Fruit fly (Drosophila melanogaster) whole organism, prepupa: ENCODE measurements around the gene shop.

Experiments
- Blimp-1 ChIP-seq: fragments of 200-800 bp; sonication (Bioruptor generic); optimal IDR thresholded peaks from 3 replicates; lab custom pipeline; 2017; ENCODE audit warnings: missing biosample characterization, missing genetic modification characterization, mild to moderate bottlenecking, moderate library complexity, missing genetic modification reagents
- CG3032 ChIP-seq: fragments of 200-800 bp; optimal IDR thresholded peaks from 2 replicates; lab custom pipeline; 2019; ENCODE audit warnings: missing biosample characterization, mild to moderate bottlenecking, missing genetic modification characterization, moderate library complexity
- CG6854 ChIP-seq: fragments of 200-800 bp; sonication (Bioruptor generic); optimal IDR thresholded peaks from 2 replicates; lab custom pipeline; 2017; ENCODE audit warnings: missing biosample characterization, mild to moderate bottlenecking, missing genetic modification characterization
- CG8319 ChIP-seq: fragments of 200-800 bp; sonication (Bioruptor generic); optimal IDR thresholded peaks from 3 replicates; lab custom pipeline; 2016; ENCODE audit warnings: missing biosample characterization, missing genetic modification characterization
- CG9139 ChIP-seq: fragments of 200-800 bp; sonication (Bioruptor generic); optimal IDR thresholded peaks from 3 replicates; lab custom pipeline; 2017; ENCODE audit warnings: missing biosample characterization, mild to moderate bottlenecking, missing genetic modification characterization
- Eip75B ChIP-seq: fragments of 200-800 bp; sonication (Bioruptor generic); optimal IDR thresholded peaks from 3 replicates; lab custom pipeline; 2016; ENCODE audit warnings: missing biosample characterization, missing genetic modification characterization
- Gug ChIP-seq: fragments of 200-800 bp; sonication (Bioruptor generic); IDR thresholded peaks from 2 replicates; pipeline ENCODE4 v1.3.6; 2022; ENCODE audit warnings: missing biosample characterization, missing genetic modification characterization
- Hr4 ChIP-seq: fragments of 200-800 bp; sonication (Bioruptor generic); optimal IDR thresholded peaks from 3 replicates; lab custom pipeline; 2016; ENCODE audit warnings: missing biosample characterization, missing genetic modification characterization
- Sox15 ChIP-seq: fragments of 200-800 bp; sonication (Bioruptor generic); optimal IDR thresholded peaks from 3 replicates; lab custom pipeline; 2016; ENCODE audit warnings: missing biosample characterization, missing genetic modification characterization
- acj6 ChIP-seq: fragments of 200-800 bp; sonication (Bioruptor generic); optimal IDR thresholded peaks from 3 replicates; lab custom pipeline; 2016; ENCODE audit warnings: missing biosample characterization, missing genetic modification characterization
- fd85E ChIP-seq: fragments of 200-800 bp; sonication (Bioruptor generic); optimal IDR thresholded peaks from 3 replicates; lab custom pipeline; 2016; ENCODE audit warnings: missing biosample characterization, missing genetic modification characterization
- spab ChIP-seq: fragments of 200-800 bp; sonication (Bioruptor generic); optimal IDR thresholded peaks from 2 replicates; lab custom pipeline; 2017; ENCODE audit warnings: missing biosample characterization, mild to moderate bottlenecking, missing genetic modification characterization, missing genetic modification reagents
- svp ChIP-seq: fragments of 200-800 bp; sonication (Bioruptor generic); peaks from one replicate; lab custom pipeline; 2016; ENCODE audit warnings: missing biosample characterization, missing genetic modification characterization
- vri ChIP-seq: fragments of 200-800 bp; sonication (Bioruptor generic); optimal IDR thresholded peaks from 3 replicates; lab custom pipeline; 2016; ENCODE audit warnings: missing biosample characterization, mild to moderate bottlenecking, missing genetic modification characterization

- TF ChIP-seq Eip75B (GFP tag; lab: Kevin White, UChicago) (no peak), svp (peak; percentile 77), Sox15 (GFP tag; lab: Kevin White, UChicago) (no peak), CG8319 (no peak), CG6854 (no peak), acj6 (no peak), Gug (no peak), CG3032 (tag; lab: Kevin White, UChicago) (no peak), spab (no peak), Hr4 (no peak), vri (no peak), Blimp-1 (GFP tag; lab: Kevin White, UChicago) (no peak), CG9139 (GFP tag; lab: Kevin White, UChicago) (no peak), fd85E (no peak)
These were observed 15.5 kb upstream of the shop start, which contains the start of the genes CG7326 and Dora for dm6 chrX:18863748-18864482.
